Fruit fly (Drosophila melanogaster) whole organism, embryonic: Measurements from ENCODE around the gene CG13096.

Experiments
- CG12155 ChIP-seq: fragments of 200-800 bp; sonication (Bioruptor generic); optimal IDR thresholded peaks from 3 replicates; lab custom pipeline; 2016; ENCODE audit warnings: missing biosample characterization, missing genetic modification characterization
- CG12769 ChIP-seq: fragments of 200-800 bp; sonication (Bioruptor generic); optimal IDR thresholded peaks from 2 replicates; lab custom pipeline; 2019; ENCODE audit warnings: missing biosample characterization, mild to moderate bottlenecking, missing genetic modification characterization, moderate library complexity
- CG17385 ChIP-seq: fragments of 200-800 bp; sonication (Bioruptor generic); optimal IDR thresholded peaks from 3 replicates; lab custom pipeline; 2018; ENCODE audit warnings: missing biosample characterization, mild to moderate bottlenecking, missing genetic modification characterization
- CG2120 ChIP-seq: fragments of 200-800 bp; sonication (Bioruptor generic); optimal IDR thresholded peaks from 3 replicates; lab custom pipeline; 2016; ENCODE audit warnings: missing biosample characterization, missing genetic modification characterization
- CG2129 ChIP-seq: fragments of 200-800 bp; sonication (Bioruptor generic); IDR thresholded peaks from 2 replicates; pipeline ENCODE4 v1.3.6; 2022; ENCODE audit warnings: missing biosample characterization, missing genetic modification characterization; ENCODE audit not compliant: partially characterized antibody
- CG2202 ChIP-seq: fragments of 200-800 bp; sonication (Bioruptor generic); optimal IDR thresholded peaks from 2 replicates; lab custom pipeline; 2018; ENCODE audit warnings: missing biosample characterization, mild to moderate bottlenecking, missing genetic modification characterization
- CG2678 ChIP-seq: fragments of 200-800 bp; sonication (Bioruptor generic); optimal IDR thresholded peaks from 3 replicates; lab custom pipeline; 2019; ENCODE audit warnings: missing biosample characterization, mild to moderate bottlenecking, missing genetic modification characterization, moderate library complexity
- CG33557 ChIP-seq: fragments of 200-800 bp; sonication (Bioruptor generic); optimal IDR thresholded peaks from 2 replicates; lab custom pipeline; 2019; ENCODE audit warnings: missing biosample characterization, mild to moderate bottlenecking, missing genetic modification characterization, moderate library complexity
- CG34376 ChIP-seq: fragments of 200-800 bp; sonication (Bioruptor generic); optimal IDR thresholded peaks from 2 replicates; lab custom pipeline; 2018; ENCODE audit warnings: missing biosample characterization, mild to moderate bottlenecking, missing genetic modification characterization
- CG3838 ChIP-seq: fragments of 200-800 bp; sonication (Bioruptor generic); optimal IDR thresholded peaks from 3 replicates; lab custom pipeline; 2016; ENCODE audit warnings: missing biosample characterization, missing genetic modification characterization
- CG4707 ChIP-seq: fragments of 200-800 bp; sonication (Bioruptor generic); optimal IDR thresholded peaks from 2 replicates; lab custom pipeline; 2018; ENCODE audit warnings: missing biosample characterization, mild to moderate bottlenecking, missing genetic modification characterization, moderate library complexity
- CG5245 ChIP-seq: fragments of 200-800 bp; sonication (Bioruptor generic); optimal IDR thresholded peaks from 3 replicates; lab custom pipeline; 2016; ENCODE audit warnings: missing biosample characterization, missing genetic modification characterization
- CG6654 ChIP-seq: fragments of 200-800 bp; sonication (Bioruptor generic); optimal IDR thresholded peaks from 2 replicates; lab custom pipeline; 2017; ENCODE audit warnings: missing biosample characterization, mild to moderate bottlenecking, missing genetic modification characterization
- CG6689 ChIP-seq: fragments of 200-800 bp; sonication (Bioruptor generic); IDR thresholded peaks from 2 replicates; pipeline ENCODE4 v1.3.6; 2022; ENCODE audit warnings: missing biosample characterization, missing genetic modification characterization
- CG6813 ChIP-seq: fragments of 200-800 bp; sonication (Bioruptor generic); optimal IDR thresholded peaks from 2 replicates; lab custom pipeline; 2017; ENCODE audit warnings: missing biosample characterization, missing genetic modification characterization, mild to moderate bottlenecking, moderate library complexity, missing genetic modification reagents
- CG7372 ChIP-seq: fragments of 200-800 bp; sonication (Bioruptor generic); IDR thresholded peaks from 2 replicates; pipeline ENCODE4 v1.3.6; 2022; ENCODE audit warnings: missing biosample characterization, missing genetic modification characterization
- CG7745 ChIP-seq: fragments of 200-800 bp; sonication (Bioruptor generic); optimal IDR thresholded peaks from 2 replicates; lab custom pipeline; 2018; ENCODE audit warnings: missing biosample characterization, mild to moderate bottlenecking, missing genetic modification characterization, moderate library complexity
- CG9609 ChIP-seq: fragments of 200-800 bp; sonication (Bioruptor generic); optimal IDR thresholded peaks from 3 replicates; lab custom pipeline; 2016; ENCODE audit warnings: missing biosample characterization, missing genetic modification characterization
- CG9797 ChIP-seq: fragments of 200-800 bp; sonication (Bioruptor generic); optimal IDR thresholded peaks from 3 replicates; lab custom pipeline; 2018; ENCODE audit warnings: missing biosample characterization, mild to moderate bottlenecking, missing genetic modification characterization
- CG9932 ChIP-seq: fragments of 200-800 bp; sonication (Bioruptor generic); IDR thresholded peaks from 2 replicates; pipeline ENCODE4 v1.3.6; 2022; ENCODE audit warnings: missing biosample characterization, missing genetic modification characterization
- D19B ChIP-seq: fragments of 200-800 bp; sonication (Bioruptor generic); optimal IDR thresholded peaks from 2 replicates; lab custom pipeline; 2017; ENCODE audit warnings: missing biosample characterization, mild to moderate bottlenecking, missing genetic modification characterization
- Deaf1 ChIP-seq: fragments of 200-800 bp; optimal IDR thresholded peaks from 3 replicates; lab custom pipeline; 2019; ENCODE audit warnings: missing biosample characterization, mild to moderate bottlenecking, missing genetic modification characterization, moderate library complexity
- Dfd ChIP-seq, 2 experiments: fragments of >200 bp; optimal IDR thresholded peaks; 2 replicates each; lab custom pipeline; 2017; ENCODE audit warnings: missing biosample characterization in 2 of 2, missing genetic modification characterization in 2 of 2
- Dip3 ChIP-seq: fragments of 200-800 bp; sonication (Bioruptor generic); optimal IDR thresholded peaks from 3 replicates; lab custom pipeline; 2016; ENCODE audit warnings: missing biosample characterization, missing genetic modification characterization
- Doc3 ChIP-seq: fragments of 200-800 bp; sonication (Bioruptor generic); IDR thresholded peaks from 3 replicates; pipeline ENCODE4 v1.3.6; 2022; ENCODE audit warnings: missing biosample characterization, missing genetic modification characterization; ENCODE audit not compliant: partially characterized antibody
- ERR ChIP-seq: fragments of 200-800 bp; sonication (Bioruptor generic); optimal IDR thresholded peaks from 2 replicates; lab custom pipeline; 2016; ENCODE audit warnings: missing biosample characterization, missing genetic modification characterization
- HHEX ChIP-seq: fragments of 200-800 bp; sonication (Bioruptor generic); optimal IDR thresholded peaks from 3 replicates; lab custom pipeline; 2017; ENCODE audit warnings: missing biosample characterization, mild to moderate bottlenecking, missing genetic modification characterization, missing genetic modification reagents
- Hey ChIP-seq: fragments of 200-800 bp; sonication (Bioruptor generic); optimal IDR thresholded peaks from 3 replicates; lab custom pipeline; 2018; ENCODE audit warnings: missing biosample characterization, mild to moderate bottlenecking, missing genetic modification characterization
- Jarid2 ChIP-seq: fragments of 200-800 bp; sonication (Bioruptor generic); optimal IDR thresholded peaks from 3 replicates; lab custom pipeline; 2017; ENCODE audit warnings: mild to moderate bottlenecking, missing biosample characterization, missing genetic modification reagents, missing genetic modification characterization
- Six4 ChIP-seq: fragments of 200-800 bp; sonication (Bioruptor generic); optimal IDR thresholded peaks from 2 replicates; lab custom pipeline; 2016; ENCODE audit warnings: missing biosample characterization, missing genetic modification characterization
- Sox100B ChIP-seq: fragments of 200-800 bp; sonication (Bioruptor generic); optimal IDR thresholded peaks from 3 replicates; lab custom pipeline; 2018; ENCODE audit warnings: missing biosample characterization, mild to moderate bottlenecking, missing genetic modification characterization
- TFAM ChIP-seq: fragments of 200-800 bp; sonication (Bioruptor generic); optimal IDR thresholded peaks from 2 replicates; lab custom pipeline; 2017; ENCODE audit warnings: missing biosample characterization, missing genetic modification characterization, inconsistent platforms
- YL-1 ChIP-seq: fragments of 200-800 bp; sonication (Bioruptor generic); optimal IDR thresholded peaks from 3 replicates; lab custom pipeline; 2017; ENCODE audit warnings: missing biosample characterization, mild to moderate bottlenecking, missing genetic modification characterization
- aop ChIP-seq: fragments of 200-800 bp; sonication (Bioruptor generic); IDR thresholded peaks from 2 replicates; pipeline ENCODE4 v1.3.6; 2022; ENCODE audit warnings: missing biosample characterization, missing genetic modification characterization
- ap ChIP-seq: fragments of 200-800 bp; sonication (Bioruptor generic); IDR thresholded peaks from 2 replicates; pipeline ENCODE4 v1.3.6; 2022; ENCODE audit warnings: missing biosample characterization, missing genetic modification characterization
- az2 ChIP-seq: fragments of 200-800 bp; sonication (Bioruptor generic); optimal IDR thresholded peaks from 3 replicates; lab custom pipeline; 2016; ENCODE audit warnings: missing biosample characterization, missing genetic modification characterization
- da ChIP-seq: fragments of 200-800 bp; sonication (Bioruptor generic); optimal IDR thresholded peaks from 2 replicates; lab custom pipeline; 2016; ENCODE audit warnings: missing biosample characterization, missing genetic modification characterization
- ewg ChIP-seq: fragments of 200-800 bp; sonication (Bioruptor generic); optimal IDR thresholded peaks from 3 replicates; lab custom pipeline; 2017; ENCODE audit warnings: mild to moderate bottlenecking, missing biosample characterization, missing genetic modification reagents, missing genetic modification characterization
- gem ChIP-seq: fragments of 200-800 bp; sonication (Bioruptor generic); optimal IDR thresholded peaks from 2 replicates; lab custom pipeline; 2019; ENCODE audit warnings: missing biosample characterization, mild to moderate bottlenecking, missing genetic modification characterization, moderate library complexity
- gfzf ChIP-seq: fragments of 200-800 bp; sonication (Bioruptor generic); optimal IDR thresholded peaks from 2 replicates; lab custom pipeline; 2016; ENCODE audit warnings: missing biosample characterization, mild to moderate bottlenecking, missing genetic modification characterization, moderate library complexity
- grau ChIP-seq: fragments of 200-800 bp; optimal IDR thresholded peaks from 3 replicates; lab custom pipeline; 2019; ENCODE audit warnings: missing biosample characterization, mild to moderate bottlenecking, missing genetic modification characterization, moderate library complexity
- lab ChIP-seq: fragments of 200-800 bp; sonication (Bioruptor generic); optimal IDR thresholded peaks from 3 replicates; lab custom pipeline; 2017; ENCODE audit warnings: missing biosample characterization, missing genetic modification characterization, mild to moderate bottlenecking, moderate library complexity, missing genetic modification reagents
- mld ChIP-seq: fragments of 200-800 bp; sonication (Bioruptor generic); IDR thresholded peaks from 3 replicates; pipeline ENCODE4 v1.3.6; 2022; ENCODE audit warnings: missing biosample characterization, missing genetic modification characterization; ENCODE audit not compliant: partially characterized antibody
- nerfin-1 ChIP-seq: fragments of 200-800 bp; sonication (Bioruptor generic); optimal IDR thresholded peaks from 3 replicates; lab custom pipeline; 2019; ENCODE audit warnings: missing biosample characterization, mild to moderate bottlenecking, missing genetic modification characterization, moderate library complexity
- pan ChIP-seq, 4 experiments: fragments of >200 bp in 3 of 4; fragments of 200-800 bp in 1 of 4; sonication (Bioruptor generic) in 1 of 4; optimal IDR thresholded peaks in 3 of 4; IDR thresholded peaks in 1 of 4; 2 replicates each; pipeline versions ENCODE4 v1.3.6 to Lab custom; 2017 to 2022; ENCODE audit warnings: missing biosample characterization in 2 of 4, missing genetic modification characterization in 2 of 4, mixed read lengths in 1 of 4
- seq ChIP-seq: fragments of 200-800 bp; sonication (Bioruptor generic); IDR thresholded peaks from 2 replicates; pipeline ENCODE4 v1.3.6; 2022; ENCODE audit warnings: missing biosample characterization, missing genetic modification characterization
- tap ChIP-seq: fragments of 200-800 bp; optimal IDR thresholded peaks from 3 replicates; lab custom pipeline; 2019; ENCODE audit warnings: missing biosample characterization, mild to moderate bottlenecking, missing genetic modification characterization, moderate library complexity
- tio ChIP-seq: fragments of 200-800 bp; sonication (Bioruptor generic); optimal IDR thresholded peaks from 2 replicates; lab custom pipeline; 2017; ENCODE audit warnings: missing biosample characterization, missing genetic modification characterization, inconsistent platforms
- tup ChIP-seq: fragments of 200-800 bp; sonication (Bioruptor generic); optimal IDR thresholded peaks from 2 replicates; lab custom pipeline; 2016; ENCODE audit warnings: missing biosample characterization, mild to moderate bottlenecking, missing genetic modification characterization, moderate library complexity
- zen ChIP-seq: fragments of 200-800 bp; sonication (Bioruptor generic); optimal IDR thresholded peaks from 3 replicates; lab custom pipeline; 2018; ENCODE audit warnings: missing biosample characterization, mild to moderate bottlenecking, missing genetic modification characterization, moderate library complexity

The CG13096 gene

DNA sequence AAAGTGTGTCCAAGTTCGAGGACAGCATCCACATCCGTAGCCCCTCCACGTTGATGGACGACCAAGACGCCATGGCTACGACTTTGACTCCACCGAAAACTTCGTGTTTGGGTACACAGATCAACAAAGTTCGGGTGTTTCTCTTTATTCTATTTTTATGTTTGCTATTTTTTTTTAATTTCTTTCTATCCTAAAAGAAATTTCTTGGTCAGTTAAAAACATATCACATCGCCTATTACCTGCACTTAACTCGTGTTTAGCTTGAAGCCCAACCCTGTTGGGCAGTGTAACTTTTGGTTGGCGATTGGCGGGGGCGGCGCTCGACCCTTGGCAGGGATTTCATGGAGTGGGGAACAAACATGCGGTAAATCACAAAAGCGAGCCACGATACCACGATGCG lies 38.2 kb downstream of the CG13096 start (continued):
- TF ChIP-seq CG6813 (GFP tag; lab: Kevin White, UChicago), result peak; percentile 58
- TF ChIP-seq mld (GFP tag; lab: Robert Waterston, UW), result no peak
- TF ChIP-seq tup (GFP tag; lab: Kevin White, UChicago), result no peak
- peak; percentile 6 for TF ChIP-seq zen
- TF ChIP-seq CG7372 (GFP tag; lab: Robert Waterston, UW), result no peak; the same call in 1 of the 2 replicates
- TF ChIP-seq CG9932, result no peak
- no peak for TF ChIP-seq CG2202 (tag; lab: Kevin White, UChicago)
- TF ChIP-seq CG2120 (GFP tag; lab: Kevin White, UChicago), result peak; percentile 19
- TF ChIP-seq CG6689 (GFP tag; lab: Robert Waterston, UW), result peak; percentile 69
- no peak for TF ChIP-seq Doc3 (GFP tag; lab: Robert Waterston, UW)
- no peak for TF ChIP-seq CG5245 (GFP tag; lab: Kevin White, UChicago)
- no peak for TF ChIP-seq tio (GFP tag; lab: Kevin White, UChicago)
- TF ChIP-seq CG4707 (GFP tag; lab: Kevin White, UChicago), result no peak
- TF ChIP-seq ap, result peak; percentile 45; the same call in 1 of the 2 replicates
- TF ChIP-seq gfzf (GFP tag; lab: Kevin White, UChicago), result no peak
- TF ChIP-seq CG2678 (tag; lab: Kevin White, UChicago), result peak; percentile 73
- TF ChIP-seq lab (GFP tag; lab: Kevin White, UChicago), result peak; percentile 76
- no peak for TF ChIP-seq CG3838 (GFP tag; lab: Kevin White, UChicago)
- peak; percentile 21 for TF ChIP-seq az2 (GFP tag; lab: Kevin White, UChicago)
- TF ChIP-seq CG33557 (GFP tag; lab: Kevin White, UChicago), result peak; percentile 33
- peak; percentile 29 for TF ChIP-seq CG12155 (GFP tag; lab: Kevin White, UChicago)
- peak; percentile 8 for TF ChIP-seq Six4 (GFP tag; lab: Kevin White, UChicago)
- no peak for TF ChIP-seq CG9797 (GFP tag; lab: Kevin White, UChicago)
- no peak for TF ChIP-seq da (GFP tag; lab: Kevin White, UChicago)
- no peak for TF ChIP-seq Hey (tag; lab: Kevin White, UChicago)
- TF ChIP-seq Dip3 (GFP tag; lab: Kevin White, UChicago), result no peak
- TF ChIP-seq tap (tag; lab: Kevin White, UChicago), result peak; percentile 15
- TF ChIP-seq Sox100B (GFP tag; lab: Kevin White, UChicago), result peak; percentile 42
- no peak for TF ChIP-seq pan (optimal IDR thresholded peaks at IDR 0.05; lab: Kevin White, UChicago)
- peak in 1 of 2 experiments; percentile 77 for TF ChIP-seq pan (GFP tag; optimal IDR thresholded peaks at IDR 0.05 in 1 of 2, IDR thresholded peaks at IDR 0.05 in 1 of 2)
- no peak for TF ChIP-seq Dfd (GFP tag; optimal IDR thresholded peaks at IDR 0.05; lab: Kevin White, UChicago)
- no peak for TF ChIP-seq CG9609 (GFP tag; lab: Kevin White, UChicago)
- TF ChIP-seq CG17385 (GFP tag; lab: Kevin White, UChicago), result peak; percentile 23
- TF ChIP-seq TFAM (GFP tag; lab: Kevin White, UChicago), result no peak
- TF ChIP-seq seq (GFP tag; lab: Robert Waterston, UW), result 0 out of 2 replicates have a peak, but pooled peaks have one; percentile 59
- no peak for TF ChIP-seq CG12769 (tag; lab: Kevin White, UChicago)
- no peak for TF ChIP-seq ewg (GFP tag; lab: Kevin White, UChicago)
- TF ChIP-seq Jarid2, result no peak
- TF ChIP-seq ERR, result no peak
- TF ChIP-seq CG2129 (GFP tag; lab: Robert Waterston, UW), result no peak
- TF ChIP-seq CG7745 (tag; lab: Kevin White, UChicago), result no peak
- TF ChIP-seq CG34376, result no peak
- TF ChIP-seq grau (tag; lab: Kevin White, UChicago), result peak; percentile 27
- no peak for TF ChIP-seq Deaf1 (tag; lab: Kevin White, UChicago)
- no peak for TF ChIP-seq D19B (GFP tag; lab: Kevin White, UChicago)
- TF ChIP-seq CG6654 (GFP tag; lab: Kevin White, UChicago), result peak; percentile 26
- no peak for TF ChIP-seq aop (GFP tag; lab: Robert Waterston, UW)
- peak; percentile 66 for TF ChIP-seq gem (tag; lab: Kevin White, UChicago)
- peak; percentile 68 for TF ChIP-seq HHEX (GFP tag; lab: Kevin White, UChicago)
- peak; percentile 24 for TF ChIP-seq nerfin-1 (tag; lab: Kevin White, UChicago)
- no peak for TF ChIP-seq YL-1 (GFP tag; lab: Kevin White, UChicago)
